Fruit fly (Drosophila melanogaster) whole organism, embryonic: ENCODE data around the gene sip3.
A peak's percentile ranks its signal among the peaks of the same experiment; 100 is the strongest.

ENCODE experiments used
- CG11085 ChIP-seq: fragments of 200-800 bp; sonication (Bioruptor generic); IDR thresholded peaks from 2 replicates; pipeline ENCODE4 v1.3.6; 2022; ENCODE audit warnings: missing biosample characterization, missing genetic modification characterization
- CG1233 ChIP-seq: fragments of 200-800 bp; sonication (Bioruptor generic); optimal IDR thresholded peaks from 4 replicates; lab custom pipeline; 2018; ENCODE audit warnings: missing biosample characterization, mild to moderate bottlenecking, missing genetic modification characterization
- CG15601 ChIP-seq: fragments of 200-800 bp; sonication (Bioruptor generic); optimal IDR thresholded peaks from 3 replicates; lab custom pipeline; 2019; ENCODE audit warnings: missing biosample characterization, mild to moderate bottlenecking, missing genetic modification characterization, moderate library complexity
- CG6813 ChIP-seq: fragments of 200-800 bp; sonication (Bioruptor generic); optimal IDR thresholded peaks from 2 replicates; lab custom pipeline; 2017; ENCODE audit warnings: missing biosample characterization, missing genetic modification characterization, mild to moderate bottlenecking, moderate library complexity, missing genetic modification reagents
- Mad ChIP-seq: fragments of 200-800 bp; sonication (Bioruptor generic); optimal IDR thresholded peaks from 2 replicates; lab custom pipeline; 2016; ENCODE audit warnings: missing biosample characterization, missing genetic modification characterization
- ac ChIP-seq: fragments of 200-800 bp; sonication (Bioruptor generic); optimal IDR thresholded peaks from 3 replicates; lab custom pipeline; 2017; ENCODE audit warnings: missing biosample characterization, mild to moderate bottlenecking, missing genetic modification characterization
- crol ChIP-seq: fragments of 200-800 bp; sonication (Bioruptor generic); IDR thresholded peaks from 2 replicates; pipeline ENCODE4 v1.3.6; 2022; ENCODE audit warnings: missing biosample characterization, missing genetic modification characterization
- insv ChIP-seq, 2 experiments: fragments of 200-800 bp; sonication (Bioruptor generic); optimal IDR thresholded peaks; 3 replicates each; lab custom pipeline; 2016 to 2018; ENCODE audit warnings: missing biosample characterization in 2 of 2, missing genetic modification characterization in 2 of 2
- sens-2 ChIP-seq: fragments of 200-800 bp; sonication (Bioruptor generic); IDR thresholded peaks from 2 replicates; pipeline ENCODE4 v1.3.6; 2022; ENCODE audit warnings: missing biosample characterization, missing genetic modification characterization
- tgo ChIP-seq: fragments of 200-800 bp; sonication (Bioruptor generic); IDR thresholded peaks from 3 replicates; pipeline ENCODE4 v1.3.6; 2022; ENCODE audit warnings: missing biosample characterization, missing genetic modification characterization

DNA sequence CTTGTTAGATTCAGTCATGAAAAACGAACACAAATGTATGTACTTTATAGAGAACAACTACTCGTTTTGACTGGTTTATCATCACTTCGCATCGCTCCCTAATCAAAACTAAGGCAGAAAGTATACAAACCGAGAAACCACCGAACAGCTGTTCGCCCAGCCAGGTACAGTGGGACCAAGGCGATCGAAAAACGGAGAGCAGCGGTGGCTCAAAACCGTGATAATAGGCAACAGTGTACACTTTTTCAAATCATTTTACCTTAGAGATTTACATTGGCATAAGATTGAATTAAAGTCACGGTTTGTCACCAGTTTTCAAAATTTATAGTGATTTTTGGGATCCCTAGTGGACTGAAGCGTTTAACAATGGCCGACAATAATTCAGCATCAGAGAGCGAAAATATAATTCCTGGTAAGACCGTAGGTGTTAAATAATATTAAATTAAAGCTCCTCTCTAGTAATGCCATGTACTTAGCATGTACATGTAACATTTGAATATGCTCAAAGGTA lies 33.3 kb downstream of the sip3 start, which contains the start of the genes CG42233 and CG1971:
- TF ChIP-seq Mad, result peak; percentile 22
- TF ChIP-seq CG1233, result peak; percentile 13
- no peak for TF ChIP-seq CG11085 (GFP tag; lab: Robert Waterston, UW)
- TF ChIP-seq sens-2 (GFP tag; lab: Robert Waterston, UW), result no peak
- TF ChIP-seq insv (GFP tag; optimal IDR thresholded peaks at IDR 0.05; lab: Kevin White, UChicago), result no peak
- no peak for TF ChIP-seq tgo (GFP tag; lab: Robert Waterston, UW)
- TF ChIP-seq crol, result no peak
- no peak for TF ChIP-seq CG15601
- TF ChIP-seq CG6813 (GFP tag; lab: Kevin White, UChicago), result no peak
- TF ChIP-seq ac (GFP tag; lab: Kevin White, UChicago), result no peak
